Worm (Caenorhabditis elegans): Measurements from ENCODE around the gene npr-16.

The npr-16 gene

ce11 chrX:3547828-3548227, 29.2 kb downstream of the npr-16 start:
- TF ChIP-seq hrde-1 (tag; optimal IDR thresholded peaks at IDR 0.05; ENCODE audit: borderline replicate concordance): no peak
- no peak for TF ChIP-seq him-1 (tag; optimal IDR thresholded peaks at IDR 0.05)
- TF ChIP-seq dox-1 (GFP tag; IDR thresholded peaks at IDR 0.05): no peak
- TF ChIP-seq F23B12.7 (tag; optimal IDR thresholded peaks at IDR 0.05; ENCODE audit: insufficient read depth): no peak
- TF ChIP-seq aptf-3 (GFP tag; IDR thresholded peaks at IDR 0.05): no peak
- TF ChIP-seq F57C9.4 (tag; optimal IDR thresholded peaks at IDR 0.05): no peak
- no peak for TF ChIP-seq B0336.3 (GFP tag; IDR thresholded peaks at IDR 0.05)
- peak; percentile 31 for TF ChIP-seq nhr-80 (tag; optimal IDR thresholded peaks at IDR 0.05)

- TF ChIP-seq dpl-1 (GFP tag; optimal IDR thresholded peaks at IDR 0.05): no peak
- TF ChIP-seq nhr-80 (tag; optimal IDR thresholded peaks at IDR 0.05): peak; percentile 80
Observed at ce11 chrX:3548716-3549115, 30.1 kb downstream of the npr-16 start.

- TF ChIP-seq nhr-80 (tag; optimal IDR thresholded peaks at IDR 0.05): peak; percentile 46
- TF ChIP-seq ztf-18 (tag; optimal IDR thresholded peaks at IDR 0.05): no peak
Observed at ce11 chrX:3551173-3551572, 32.6 kb downstream of the npr-16 start.

ce11 chrX:3552948-3553347, 34.4 kb downstream of the npr-16 start:
- TF ChIP-seq F39B2.1 (GFP tag; IDR thresholded peaks at IDR 0.05) (no peak), nhr-80 (tag; optimal IDR thresholded peaks at IDR 0.05) (peak; percentile 45)

ce11 chrX:3553687-3554086, 35.1 kb downstream of the npr-16 start:
- TF ChIP-seq somi-1 (GFP tag; optimal IDR thresholded peaks at IDR 0.05): no peak
- no peak for TF ChIP-seq F22D6.2 (tag; optimal IDR thresholded peaks at IDR 0.05)
- no peak for TF ChIP-seq aptf-2 (GFP tag; conservative IDR thresholded peaks at IDR 0.05)
- TF ChIP-seq ekl-4 (GFP tag; IDR thresholded peaks at IDR 0.05): no peak
- TF ChIP-seq cebp-1 (GFP tag; IDR thresholded peaks at IDR 0.05): no peak
- TF ChIP-seq cebp-1 (tag; optimal IDR thresholded peaks at IDR 0.05): no peak
- TF ChIP-seq B0019.2 (GFP tag; conservative IDR thresholded peaks at IDR 0.05): no peak
- TF ChIP-seq ceh-100 (GFP tag; IDR thresholded peaks at IDR 0.05): no peak
- TF ChIP-seq nfya-1 (tag; optimal IDR thresholded peaks at IDR 0.05; ENCODE audit: borderline replicate concordance, insufficient read depth): no peak

ce11 chrX:3554117-3554516, 35.5 kb downstream of the npr-16 start:
- TF ChIP-seq lsy-27 (tag; optimal IDR thresholded peaks at IDR 0.05; ENCODE audit: borderline replicate concordance, insufficient read depth) (no peak), F10E7.11 (tag; optimal IDR thresholded peaks at IDR 0.05) (no peak), hlh-26 (GFP tag; conservative IDR thresholded peaks at IDR 0.05) (no peak), nhr-90 (tag; optimal IDR thresholded peaks at IDR 0.05) (no peak), B0019.2 (GFP tag; conservative IDR thresholded peaks at IDR 0.05) (no peak), B0336.3 (GFP tag; IDR thresholded peaks at IDR 0.05) (no peak), zfh-2 (GFP tag; conservative IDR thresholded peaks at IDR 0.05) (peak; percentile 70), C06A6.2 (GFP tag; conservative IDR thresholded peaks at IDR 0.05) (no peak), lir-1 (GFP tag; conservative IDR thresholded peaks at IDR 0.05) (no peak), rec-8 (tag; optimal IDR thresholded peaks at IDR 0.05) (no peak), sptf-2 (GFP tag; optimal IDR thresholded peaks at IDR 0.05) (no peak), zim-3 (tag; optimal IDR thresholded peaks at IDR 0.05) (peak; percentile 51), ekl-4 (GFP tag; IDR thresholded peaks at IDR 0.05) (0 out of 2 replicates have a peak, but pooled peaks have one; percentile 49), ztf-26 (tag; optimal IDR thresholded peaks at IDR 0.05) (no peak), Y53F4B.3 (GFP tag; IDR thresholded peaks at IDR 0.05) (no peak), unc-62 (GFP tag; optimal IDR thresholded peaks at IDR 0.05) (no peak), attf-6 (GFP tag; IDR thresholded peaks at IDR 0.05) (no peak), snpc-3.4 (tag; optimal IDR thresholded peaks at IDR 0.05) (no peak), F22D6.2 (tag; optimal IDR thresholded peaks at IDR 0.05) (no peak), Y95B8A.8 (GFP tag; IDR thresholded peaks at IDR 0.05) (no peak), madf-3 (GFP tag; IDR thresholded peaks at IDR 0.05) (no peak), Y79H2A.3 (GFP tag; conservative IDR thresholded peaks at IDR 0.05) (no peak), F33H1.4 (GFP tag; IDR thresholded peaks at IDR 0.05) (no peak)

All from whole organism, young adult.